Worm (Caenorhabditis elegans) whole organism, midembryonic: ENCODE data around the gene plp-1.

Source experiments
- cog-1 ChIP-seq: sonication (generic microtip); optimal IDR thresholded peaks from 2 replicates; lab custom pipeline; 2016; ENCODE audit warnings: missing genetic modification characterization, missing compliant biosample characterization
- flt-1 ChIP-seq: fragments of 200-800 bp; sonication (Bioruptor generic); IDR thresholded peaks from 2 replicates; pipeline ENCODE4 v1.3.6; 2022; ENCODE audit warnings: missing genetic modification characterization, missing compliant biosample characterization
- klf-2 ChIP-seq: fragments of 200-800 bp; sonication (Bioruptor generic); conservative IDR thresholded peaks from 2 replicates; pipeline ENCODE4 v1.3.6; 2022; ENCODE audit warnings: missing genetic modification reagents, missing genetic modification characterization, missing compliant biosample characterization
- tab-1 ChIP-seq: fragments of 200-800 bp; sonication (Bioruptor generic); IDR thresholded peaks from 2 replicates; pipeline ENCODE4 v1.3.6; 2022; ENCODE audit warnings: missing genetic modification characterization, missing compliant biosample characterization

DNA sequence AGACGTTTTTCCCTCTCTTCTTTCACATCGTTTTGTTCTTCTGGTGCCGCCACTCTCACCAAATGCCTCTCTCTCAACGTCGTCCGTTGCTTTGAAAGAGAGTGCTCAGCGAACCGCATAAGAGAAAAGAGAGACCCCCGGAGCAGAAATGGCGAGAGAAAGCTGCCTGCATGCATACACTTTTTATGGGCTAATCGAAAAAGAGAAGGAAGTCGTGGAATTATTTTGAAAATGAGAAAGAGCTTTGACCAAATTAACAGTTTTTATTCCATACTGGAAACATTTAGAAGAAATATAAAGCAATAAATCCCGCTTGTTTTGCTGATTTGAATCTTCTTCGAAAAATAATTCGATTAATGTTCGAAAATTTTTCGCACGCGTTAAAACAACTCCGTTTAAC lies 12.7 kb upstream of the plp-1 start:
- TF ChIP-seq cog-1, result no peak
- TF ChIP-seq tab-1 (GFP tag; lab: Robert Waterston, UW), result no peak
- no peak for TF ChIP-seq flt-1 (GFP tag; lab: Robert Waterston, UW)
- TF ChIP-seq klf-2 (GFP tag; lab: Robert Waterston, UW), result no peak
